Worm (Caenorhabditis elegans) whole organism, L4 larva: ENCODE data around the gene T08D10.4.

ENCODE experiments used
- ces-1 ChIP-seq: fragments of 150-350 bp; sonication (generic microtip); optimal IDR thresholded peaks from 4 replicates; lab custom pipeline; 2014; ENCODE audit warnings: missing biosample characterization, missing genetic modification reagents, missing genetic modification characterization
- unc-62 ChIP-seq, 3 experiments: fragments of 150-350 bp in 1 of 3; sonication (generic microtip); optimal IDR thresholded peaks in 2 of 3; peaks in 1 of 3; 1 replicate in 1 of 3; 2 replicates in 2 of 3; lab custom pipeline; 2014 to 2017; ENCODE audit warnings: missing biosample characterization in 3 of 3, missing genetic modification characterization in 3 of 3, missing genetic modification reagents in 3 of 3, missing genotype in 1 of 3

DNA sequence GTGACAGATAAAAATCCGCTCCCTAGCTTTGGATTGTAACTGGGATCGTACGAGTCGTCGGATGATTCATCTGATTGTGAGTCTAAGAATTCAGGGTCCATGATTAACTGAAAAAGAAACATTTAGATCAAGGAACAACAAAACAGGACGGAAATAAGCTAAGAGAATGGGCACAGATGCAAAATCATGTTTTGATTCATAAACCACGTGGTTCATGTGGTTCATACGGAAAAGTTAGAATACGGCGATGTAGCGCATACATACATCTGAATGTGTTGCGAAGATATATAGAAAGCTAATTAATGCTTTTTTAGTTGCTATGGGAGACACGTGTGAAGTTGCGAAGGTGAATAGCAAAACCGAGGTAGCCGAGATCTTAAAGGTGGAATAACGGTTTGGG is 11.2 kb downstream of the T08D10.4 start, which contains the start of gene F55G7.3:
- no peak for TF ChIP-seq ces-1
- TF ChIP-seq unc-62 (GFP tag; optimal IDR thresholded peaks at IDR 0.05 in 1 of 2; lab: Kevin White, UChicago): no peak
- no peak for TF ChIP-seq unc-62 (tag; optimal IDR thresholded peaks at IDR 0.05; lab: Kevin White, UChicago)
